Worm (Caenorhabditis elegans) whole organism, early embryonic: ENCODE results near the gene taf-9.

Experiments used
- B0310.2 ChIP-seq: sonication (generic microtip); optimal IDR thresholded peaks from 2 replicates; lab custom pipeline; 2016; ENCODE audit warnings: mild to moderate bottlenecking, missing genetic modification characterization, missing compliant biosample characterization
- F13C5.2 ChIP-seq: sonication (generic microtip); optimal IDR thresholded peaks from 2 replicates; lab custom pipeline; 2017; ENCODE audit warnings: mild to moderate bottlenecking, missing genetic modification characterization, inconsistent platforms, missing compliant biosample characterization
- aly-1 ChIP-seq: sonication (generic microtip); optimal IDR thresholded peaks from 2 replicates; lab custom pipeline; 2016; ENCODE audit warnings: missing genetic modification characterization, missing compliant biosample characterization
- ama-1 ChIP-seq: fragments of 150-350 bp; optimal IDR thresholded peaks from 2 replicates; lab custom pipeline; 2014
- ceh-13 ChIP-seq: fragments of 200-800 bp; sonication (Bioruptor generic); optimal IDR thresholded peaks from 2 replicates; lab custom pipeline; 2018; ENCODE audit warnings: mild to moderate bottlenecking, missing genetic modification characterization, missing compliant biosample characterization
- ceh-36 ChIP-seq: sonication (generic microtip); optimal IDR thresholded peaks from 2 replicates; lab custom pipeline; 2016; ENCODE audit warnings: missing genetic modification characterization, inconsistent platforms, missing compliant biosample characterization
- ets-7 ChIP-seq: sonication (generic microtip); optimal IDR thresholded peaks from 2 replicates; lab custom pipeline; 2016; ENCODE audit warnings: missing genotype, missing genetic modification characterization, missing compliant biosample characterization
- flt-1 ChIP-seq: fragments of 200-800 bp; sonication (Bioruptor generic); IDR thresholded peaks from 2 replicates; pipeline ENCODE4 v1.3.6; 2022; ENCODE audit warnings: missing genetic modification characterization, missing compliant biosample characterization
- hmbx-1 ChIP-seq: sonication (generic microtip); optimal IDR thresholded peaks from 2 replicates; lab custom pipeline; 2016; ENCODE audit warnings: mild to moderate bottlenecking, missing genetic modification characterization, missing compliant biosample characterization
- hmg-4 ChIP-seq: fragments of 200-800 bp; sonication (Bioruptor generic); optimal IDR thresholded peaks from 2 replicates; lab custom pipeline; 2018; ENCODE audit warnings: mild to moderate bottlenecking, missing genetic modification characterization, missing compliant biosample characterization
- hnd-1 ChIP-seq: sonication (generic microtip); optimal IDR thresholded peaks from 2 replicates; lab custom pipeline; 2016; ENCODE audit warnings: missing genetic modification characterization, missing compliant biosample characterization
- pes-1 ChIP-seq: fragments of 200-800 bp; sonication (Bioruptor generic); IDR thresholded peaks from 2 replicates; pipeline ENCODE4 v1.3.6; 2022; ENCODE audit warnings: missing genetic modification reagents, missing genetic modification characterization, missing compliant biosample characterization
- scrt-1 ChIP-seq: fragments of 200-800 bp; sonication (Bioruptor generic); IDR thresholded peaks from 2 replicates; pipeline ENCODE4 v1.3.6; 2022; ENCODE audit warnings: missing genetic modification characterization, missing compliant biosample characterization
- sea-1 ChIP-seq: fragments of 200-800 bp; sonication (Bioruptor generic); conservative IDR thresholded peaks from 2 replicates; pipeline ENCODE4 v1.3.6; 2022; ENCODE audit warnings: missing genetic modification characterization, missing compliant biosample characterization
- tbx-11 ChIP-seq: fragments of 200-800 bp; sonication (Bioruptor generic); IDR thresholded peaks from 2 replicates; pipeline ENCODE4 v1.3.6; 2022; ENCODE audit warnings: missing genetic modification characterization, missing compliant biosample characterization
- tbx-37 ChIP-seq: fragments of 200-800 bp; sonication (Bioruptor generic); conservative IDR thresholded peaks from 2 replicates; pipeline ENCODE4 v1.3.6; 2022; ENCODE audit warnings: missing genetic modification reagents, missing genetic modification characterization, missing compliant biosample characterization
- tra-4 ChIP-seq: sonication (generic microtip); optimal IDR thresholded peaks from 2 replicates; lab custom pipeline; 2017; ENCODE audit warnings: missing genetic modification characterization, missing compliant biosample characterization

Gene taf-9

ce11 chrIII:13604834-13605233 is 19.2 kb upstream of the taf-9 start:
- no peak for TF ChIP-seq ceh-13

ce11 chrIII:13606016-13606530 is 18.0 kb upstream of the taf-9 start, which contains the start of gene act-5:
act-5 (minus strand) TSS chrIII:13606066.
- TF ChIP-seq tbx-11: no peak
- TF ChIP-seq tbx-37 (GFP tag; lab: Robert Waterston, UW): no peak
- TF ChIP-seq ets-7 (tag; lab: Kevin White, UChicago): no peak
- no peak for TF ChIP-seq aly-1 (tag; lab: Kevin White, UChicago)
- TF ChIP-seq sea-1 (GFP tag; lab: Robert Waterston, UW): no peak
- TF ChIP-seq F13C5.2: no peak
- TF ChIP-seq scrt-1 (GFP tag; lab: Robert Waterston, UW): no peak

DNA sequence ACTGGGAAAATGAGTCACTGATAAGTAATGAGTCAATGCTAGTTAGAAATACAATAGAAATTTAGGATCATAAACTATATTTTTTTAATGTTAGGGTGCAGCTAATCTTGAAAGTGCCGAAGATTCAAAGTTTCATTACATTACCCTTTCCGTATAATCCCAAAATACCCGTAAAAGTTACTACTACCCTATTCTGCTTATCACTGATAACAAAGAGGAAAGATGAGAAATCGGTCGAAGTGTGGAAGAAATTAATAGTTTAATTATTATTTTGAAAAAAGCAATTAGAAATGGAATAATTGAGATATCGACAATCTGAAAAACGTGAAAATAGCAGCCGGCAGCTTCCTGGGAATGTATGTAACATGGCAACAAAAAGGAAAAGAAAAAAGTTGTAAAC is 17.2 kb upstream of the taf-9 start:
- TF ChIP-seq tbx-37 (GFP tag; lab: Robert Waterston, UW) (no peak), B0310.2 (tag; lab: Kevin White, UChicago) (no peak), tbx-11 (no peak), F13C5.2 (no peak), ama-1 (lab: Kevin White, UChicago) (no peak), aly-1 (tag; lab: Kevin White, UChicago) (no peak), ets-7 (tag; lab: Kevin White, UChicago) (no peak), hmg-4 (no peak), pes-1 (GFP tag; lab: Robert Waterston, UW) (no peak), tra-4 (no peak)

ce11 chrIII:13607833-13608232 is 16.2 kb upstream of the taf-9 start, which contains the start of gene shpk-1:
shpk-1 (plus strand) TSS chrIII:13608020.
- TF ChIP-seq flt-1 (GFP tag; lab: Robert Waterston, UW) (no peak), hnd-1 (tag; lab: Kevin White, UChicago) (no peak), ceh-36 (tag; lab: Kevin White, UChicago) (no peak), sea-1 (GFP tag; lab: Robert Waterston, UW) (no peak), scrt-1 (GFP tag; lab: Robert Waterston, UW) (no peak), tbx-11 (no peak), F13C5.2 (no peak), ama-1 (lab: Kevin White, UChicago) (no peak), B0310.2 (tag; lab: Kevin White, UChicago) (no peak), ets-7 (tag; lab: Kevin White, UChicago) (no peak), aly-1 (tag; lab: Kevin White, UChicago) (no peak), tbx-37 (GFP tag; lab: Robert Waterston, UW) (no peak)

DNA sequence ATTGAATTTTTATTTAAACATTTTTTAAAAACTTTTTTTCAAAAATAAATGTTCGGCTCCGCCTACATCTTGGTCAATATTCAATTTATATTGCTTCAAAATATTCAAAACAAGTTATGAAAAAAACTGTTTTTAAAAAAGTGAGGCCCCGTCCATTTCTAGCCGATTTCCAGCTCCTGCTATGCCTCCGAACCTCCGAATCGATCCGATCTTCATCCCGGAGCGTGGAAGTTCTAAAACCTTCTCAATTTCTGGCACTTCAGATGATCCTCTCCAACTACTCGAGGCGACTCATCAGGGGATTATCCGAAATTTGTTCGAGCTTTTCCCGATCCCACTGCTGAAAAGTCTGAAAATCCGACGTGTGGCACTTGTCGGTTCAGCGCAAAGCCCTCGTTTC is 9.9 kb upstream of the taf-9 start:
- no peak for TF ChIP-seq ama-1 (lab: Kevin White, UChicago)

DNA sequence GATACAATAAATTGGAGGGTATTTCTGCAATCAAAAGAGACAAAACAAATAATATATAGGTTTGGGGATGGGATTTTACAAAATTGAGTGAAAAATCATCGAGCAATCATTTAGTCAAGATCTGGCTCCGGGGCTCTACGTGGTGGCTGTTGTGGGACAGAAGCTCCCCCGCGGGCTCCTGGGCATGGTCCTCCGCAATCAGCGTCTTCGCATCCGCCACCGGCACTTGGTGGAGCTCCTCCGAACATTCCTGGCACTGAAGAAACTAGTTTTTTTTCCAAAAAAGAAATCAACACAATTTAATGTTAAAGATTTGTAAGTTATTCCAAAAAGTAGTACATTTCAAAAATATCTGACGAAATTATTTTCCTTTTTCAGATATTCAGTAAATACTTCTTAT is 9.3 kb upstream of the taf-9 start:
- TF ChIP-seq aly-1 (tag; lab: Kevin White, UChicago) (no peak), ceh-13 (no peak), ets-7 (tag; lab: Kevin White, UChicago) (no peak), hmbx-1 (tag; lab: Kevin White, UChicago) (no peak), B0310.2 (tag; lab: Kevin White, UChicago) (no peak), tra-4 (no peak), tbx-37 (GFP tag; lab: Robert Waterston, UW) (no peak), tbx-11 (no peak), sea-1 (GFP tag; lab: Robert Waterston, UW) (no peak), scrt-1 (GFP tag; lab: Robert Waterston, UW) (no peak), flt-1 (GFP tag; lab: Robert Waterston, UW) (no peak), hmg-4 (no peak), ceh-36 (tag; lab: Kevin White, UChicago) (no peak), hnd-1 (tag; lab: Kevin White, UChicago) (no peak), F13C5.2 (no peak), ama-1 (lab: Kevin White, UChicago) (no peak), pes-1 (GFP tag; lab: Robert Waterston, UW) (no peak)

ce11 chrIII:13615530-13615929 is 8.5 kb upstream of the taf-9 start:
- TF ChIP-seq tra-4 (no peak), hmg-4 (peak; percentile 21)

- TF ChIP-seq F13C5.2: no peak
- no peak for TF ChIP-seq ceh-36 (tag; lab: Kevin White, UChicago)
- TF ChIP-seq tbx-37 (GFP tag; lab: Robert Waterston, UW): no peak
- no peak for TF ChIP-seq ets-7 (tag; lab: Kevin White, UChicago)
- TF ChIP-seq B0310.2 (tag; lab: Kevin White, UChicago): no peak
- no peak for TF ChIP-seq flt-1 (GFP tag; lab: Robert Waterston, UW)
- TF ChIP-seq tbx-11: no peak
- no peak for TF ChIP-seq hmbx-1 (tag; lab: Kevin White, UChicago)
- no peak for TF ChIP-seq pes-1 (GFP tag; lab: Robert Waterston, UW)
- TF ChIP-seq scrt-1 (GFP tag; lab: Robert Waterston, UW): no peak
- no peak for TF ChIP-seq hmg-4
Observed at ce11 chrIII:13616793-13617192, 7.3 kb upstream of the taf-9 start, which contains the start of gene T12D8.9. T12D8.9 (plus strand) TSS chrIII:13617104.

DNA sequence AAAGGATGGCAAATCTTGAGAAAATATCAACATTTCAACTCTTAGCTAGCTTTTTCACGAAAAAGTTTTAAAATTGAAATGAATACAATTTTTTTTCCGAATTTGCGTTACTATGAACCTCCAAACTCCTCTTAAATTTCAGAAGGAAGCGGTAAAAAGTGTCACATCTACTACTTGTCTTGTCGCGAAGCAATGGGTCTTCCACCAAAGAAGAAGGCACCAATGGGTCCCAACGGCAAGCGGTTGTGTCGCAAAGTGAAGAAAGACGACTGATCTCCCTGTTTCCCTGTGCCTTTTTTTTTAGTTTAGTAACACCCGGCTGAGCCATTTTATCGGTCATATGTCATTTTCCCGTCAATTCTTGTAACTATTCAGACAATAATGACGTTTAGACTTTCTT is 3.1 kb upstream of the taf-9 start:
- TF ChIP-seq tbx-37 (GFP tag; lab: Robert Waterston, UW) (no peak), aly-1 (tag; lab: Kevin White, UChicago) (no peak), flt-1 (GFP tag; lab: Robert Waterston, UW) (no peak), ceh-13 (no peak), ets-7 (tag; lab: Kevin White, UChicago) (no peak), scrt-1 (GFP tag; lab: Robert Waterston, UW) (no peak)
